Fruit fly (Drosophila melanogaster) whole organism, larva: ENCODE results near the gene CG13675.

ENCODE experiments used
- noc ChIP-seq: fragments of 200-800 bp; sonication (Bioruptor generic); optimal IDR thresholded peaks from 3 replicates; lab custom pipeline; 2019; ENCODE audit warnings: missing biosample characterization, mild to moderate bottlenecking, missing genetic modification characterization, moderate library complexity

The CG13675 gene

dm6 chr3L:8124481-8125359, 40.6 kb downstream of the CG13675 start, which contains the start of the genes CG7550 and mRpL36:
Gene CG7550, minus strand, starts transcription at chr3L:8124531.
Gene mRpL36, minus strand, starts transcription at chr3L:8125132.
- TF ChIP-seq noc (tag; lab: Kevin White, UChicago): no peak

- no peak for TF ChIP-seq noc (tag; lab: Kevin White, UChicago)
These were observed 43.7 kb downstream of the CG13675 start, which contains the start of gene ldbr for dm6 chr3L:8121590-8121989. Gene ldbr, plus strand, starts transcription at chr3L:8121827.

- no peak for TF ChIP-seq noc (tag; lab: Kevin White, UChicago)
These were observed 48.5 kb downstream of the CG13675 start for dm6 chr3L:8116809-8117208.

- peak; percentile 76 for TF ChIP-seq noc (tag; lab: Kevin White, UChicago)
These were observed 49.3 kb downstream of the CG13675 start, which contains the start of the genes Arp3 and msk for dm6 chr3L:8115864-8116528. Gene Arp3, minus strand, starts transcription at chr3L:8115902. Gene msk, plus strand, starts transcription at chr3L:8116179.
